Worm (Caenorhabditis elegans): Measurements from ENCODE around the gene cpr-4.

DNA sequence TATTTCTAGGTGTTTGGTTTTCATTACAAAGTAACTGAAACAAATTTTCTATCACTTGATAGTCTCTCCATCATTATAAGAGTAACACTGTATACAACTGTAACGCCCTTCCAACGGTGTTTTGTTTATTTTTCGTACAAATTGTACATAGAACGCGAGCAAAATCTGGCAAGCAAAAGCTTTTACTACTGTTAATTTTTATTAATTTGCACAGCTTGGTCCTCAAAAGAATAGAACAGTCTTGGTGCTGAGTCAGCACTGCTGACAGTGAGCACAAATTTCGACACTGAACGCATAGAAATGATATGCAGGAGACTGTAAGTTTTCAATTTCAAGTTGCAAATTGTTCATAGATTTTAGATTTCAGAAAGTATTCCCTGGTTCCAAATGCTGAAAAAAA lies 24.2 kb upstream of the cpr-4 start, which contains the start of gene ZK1055.2:
- TF ChIP-seq unc-62 (GFP tag; optimal IDR thresholded peaks at IDR 0.05) (no peak), snpc-4 (tag; optimal IDR thresholded peaks at IDR 0.05) (no peak), sem-2 (GFP tag; optimal IDR thresholded peaks at IDR 0.05) (no peak), M03D4.4 (tag; optimal IDR thresholded peaks at IDR 0.05) (no peak), nhr-28 (tag; optimal IDR thresholded peaks at IDR 0.05) (no peak), ces-1 (GFP tag; optimal IDR thresholded peaks at IDR 0.05) (no peak), nhr-237 (tag; optimal IDR thresholded peaks at IDR 0.05) (no peak), pha-4 (tag; optimal IDR thresholded peaks at IDR 0.05) (no peak), cnd-1 (tag; optimal IDR thresholded peaks at IDR 0.05) (no peak)

Data from whole organism, mixed stage, embryonic.